Worm (Caenorhabditis elegans) whole organism, late embryonic: ENCODE results near the gene mask-1.

Experiments
- C38D4.7 ChIP-seq: fragments of 200-800 bp; sonication (Bioruptor generic); optimal IDR thresholded peaks from 2 replicates; lab custom pipeline; 2018; ENCODE audit warnings: mild to moderate bottlenecking, missing genetic modification characterization, moderate library complexity, missing compliant biosample characterization
- T23F11.4 ChIP-seq: fragments of 200-800 bp; sonication (Bioruptor generic); optimal IDR thresholded peaks from 2 replicates; lab custom pipeline; 2018; ENCODE audit warnings: mild to moderate bottlenecking, missing genetic modification characterization, missing compliant biosample characterization
- Y22D7AL.16 ChIP-seq: sonication (generic microtip); optimal IDR thresholded peaks from 2 replicates; lab custom pipeline; 2016; ENCODE audit warnings: missing genetic modification characterization, missing compliant biosample characterization
- ahr-1 ChIP-seq: sonication (generic microtip); optimal IDR thresholded peaks from 2 replicates; lab custom pipeline; 2016; ENCODE audit warnings: missing genetic modification characterization, missing compliant biosample characterization
- ceh-14 ChIP-seq: sonication (generic microtip); optimal IDR thresholded peaks from 2 replicates; lab custom pipeline; 2016; ENCODE audit warnings: missing genotype, missing genetic modification characterization, missing compliant biosample characterization
- ceh-18 ChIP-seq: sonication (generic microtip); optimal IDR thresholded peaks from 2 replicates; lab custom pipeline; 2016; ENCODE audit warnings: missing genetic modification characterization, missing compliant biosample characterization
- ceh-19 ChIP-seq: fragments of 200-800 bp; sonication (Bioruptor generic); optimal IDR thresholded peaks from 2 replicates; lab custom pipeline; 2018; ENCODE audit warnings: mild to moderate bottlenecking, missing genetic modification characterization, missing compliant biosample characterization
- ceh-2 ChIP-seq: sonication (generic microtip); optimal IDR thresholded peaks from 2 replicates; lab custom pipeline; 2016; ENCODE audit warnings: missing genotype, missing genetic modification characterization, missing compliant biosample characterization
- ceh-22 ChIP-seq: sonication (generic microtip); optimal IDR thresholded peaks from 2 replicates; lab custom pipeline; 2017; ENCODE audit warnings: missing biosample characterization, missing genetic modification characterization
- ceh-30 ChIP-seq: fragments of 150-350 bp; optimal IDR thresholded peaks from 2 replicates; lab custom pipeline; 2014; ENCODE audit warnings: missing biosample characterization, missing genetic modification characterization
- ceh-31 ChIP-seq: sonication (generic microtip); optimal IDR thresholded peaks from 2 replicates; lab custom pipeline; 2016; ENCODE audit warnings: missing genetic modification characterization, missing compliant biosample characterization
- ceh-34 ChIP-seq: sonication (generic microtip); optimal IDR thresholded peaks from 2 replicates; lab custom pipeline; 2016; ENCODE audit warnings: mild to moderate bottlenecking, missing genetic modification characterization, missing compliant biosample characterization
- ceh-9 ChIP-seq: sonication (generic microtip); optimal IDR thresholded peaks from 2 replicates; lab custom pipeline; 2016; ENCODE audit warnings: mild to moderate bottlenecking, missing genetic modification characterization, inconsistent platforms, missing compliant biosample characterization
- dmd-4 ChIP-seq: sonication (generic microtip); optimal IDR thresholded peaks from 2 replicates; lab custom pipeline; 2016; ENCODE audit warnings: borderline replicate concordance, missing genetic modification characterization, missing compliant biosample characterization
- dve-1 ChIP-seq: sonication (generic microtip); optimal IDR thresholded peaks from 2 replicates; lab custom pipeline; 2017; ENCODE audit warnings: antibody characterized with exemption, mild to moderate bottlenecking, missing genetic modification characterization, missing compliant biosample characterization
- elt-2 ChIP-seq: sonication (generic microtip); optimal IDR thresholded peaks from 2 replicates; lab custom pipeline; 2016; ENCODE audit warnings: missing genetic modification reagents, missing genetic modification characterization, missing compliant biosample characterization
- elt-4 ChIP-seq: sonication (generic microtip); optimal IDR thresholded peaks from 2 replicates; lab custom pipeline; 2016; ENCODE audit warnings: missing genetic modification characterization, missing compliant biosample characterization
- ets-4 ChIP-seq: sonication (generic microtip); optimal IDR thresholded peaks from 2 replicates; lab custom pipeline; 2016; ENCODE audit warnings: missing genetic modification characterization, missing compliant biosample characterization
- fax-1 ChIP-seq: sonication (generic microtip); optimal IDR thresholded peaks from 2 replicates; lab custom pipeline; 2016; ENCODE audit warnings: missing genotype, missing genetic modification characterization, missing compliant biosample characterization
- fkh-10 ChIP-seq: fragments of 150-350 bp; optimal IDR thresholded peaks from 2 replicates; lab custom pipeline; 2014; ENCODE audit warnings: missing biosample characterization, missing genetic modification reagents, missing genetic modification characterization
- fkh-6 ChIP-seq: sonication (generic microtip); optimal IDR thresholded peaks from 2 replicates; lab custom pipeline; 2016; ENCODE audit warnings: missing genetic modification characterization, missing compliant biosample characterization
- gmeb-2 ChIP-seq: sonication (generic microtip); optimal IDR thresholded peaks from 2 replicates; lab custom pipeline; 2016; ENCODE audit warnings: missing genetic modification characterization, inconsistent platforms, missing compliant biosample characterization
- hlh-6 ChIP-seq: sonication (generic microtip); optimal IDR thresholded peaks from 2 replicates; lab custom pipeline; 2016; ENCODE audit warnings: missing genotype, missing genetic modification characterization, missing compliant biosample characterization
- madf-2 ChIP-seq: sonication (generic microtip); optimal IDR thresholded peaks from 2 replicates; lab custom pipeline; 2017; ENCODE audit warnings: missing genetic modification characterization, missing compliant biosample characterization
- nfya-1 ChIP-seq: sonication (generic microtip); optimal IDR thresholded peaks from 2 replicates; lab custom pipeline; 2017; ENCODE audit warnings: missing genetic modification characterization, mild to moderate bottlenecking, missing compliant biosample characterization, antibody characterized with exemption, moderate library complexity
- nhr-11 ChIP-seq: fragments of 150-350 bp; optimal IDR thresholded peaks from 2 replicates; lab custom pipeline; 2014; ENCODE audit warnings: missing biosample characterization, missing genetic modification characterization
- pat-9 ChIP-seq: fragments of 200-800 bp; sonication (Bioruptor generic); optimal IDR thresholded peaks from 2 replicates; lab custom pipeline; 2018; ENCODE audit warnings: mild to moderate bottlenecking, missing genetic modification characterization, moderate library complexity, missing compliant biosample characterization
- pha-2 ChIP-seq: sonication (generic microtip); optimal IDR thresholded peaks from 2 replicates; lab custom pipeline; 2017; ENCODE audit warnings: mild to moderate bottlenecking, missing genetic modification characterization, missing compliant biosample characterization
- pha-4 ChIP-seq: fragments of 150-350 bp; optimal IDR thresholded peaks from 2 replicates; lab custom pipeline; 2018; ENCODE audit warnings: missing biosample characterization, missing genetic modification reagents, missing genetic modification characterization
- pqm-1 ChIP-seq: sonication (generic microtip); optimal IDR thresholded peaks from 2 replicates; lab custom pipeline; 2016; ENCODE audit warnings: missing genetic modification characterization, missing compliant biosample characterization
- pros-1 ChIP-seq: fragments of 150-350 bp; optimal IDR thresholded peaks from 2 replicates; lab custom pipeline; 2014; ENCODE audit warnings: missing biosample characterization, missing genetic modification reagents, missing genetic modification characterization
- ref-2 ChIP-seq: sonication (generic microtip); optimal IDR thresholded peaks from 2 replicates; lab custom pipeline; 2016; ENCODE audit warnings: missing genetic modification characterization, missing compliant biosample characterization
- sdc-2 ChIP-seq: sonication (generic microtip); optimal IDR thresholded peaks from 2 replicates; lab custom pipeline; 2016; ENCODE audit warnings: missing genotype, missing genetic modification characterization, missing compliant biosample characterization
- sox-4 ChIP-seq: sonication (generic microtip); optimal IDR thresholded peaks from 2 replicates; lab custom pipeline; 2017; ENCODE audit warnings: mild to moderate bottlenecking, missing genetic modification characterization, inconsistent platforms, missing compliant biosample characterization
- syd-9 ChIP-seq: sonication (generic microtip); optimal IDR thresholded peaks from 2 replicates; lab custom pipeline; 2016; ENCODE audit warnings: mild to moderate bottlenecking, missing genetic modification characterization, moderate library complexity, missing compliant biosample characterization
- tbx-2 ChIP-seq: sonication (generic microtip); optimal IDR thresholded peaks from 2 replicates; lab custom pipeline; 2016; ENCODE audit warnings: missing genetic modification characterization, missing compliant biosample characterization
- tbx-7 ChIP-seq: sonication (generic microtip); optimal IDR thresholded peaks from 2 replicates; lab custom pipeline; 2016; ENCODE audit warnings: missing genotype, missing genetic modification characterization, missing compliant biosample characterization
- unc-3 ChIP-seq, 2 experiments: fragments of 200-800 bp in 1 of 2; sonication (Bioruptor generic) in 1 of 2; sonication (generic microtip) in 1 of 2; conservative IDR thresholded peaks in 1 of 2; optimal IDR thresholded peaks in 1 of 2; 2 replicates each; pipeline versions ENCODE4 v1.3.6 to Lab custom; 2016 to 2022; ENCODE audit warnings: missing compliant biosample characterization in 2 of 2, missing genetic modification characterization in 2 of 2, missing genetic modification reagents in 1 of 2
- unc-42 ChIP-seq: sonication (generic microtip); optimal IDR thresholded peaks from 2 replicates; lab custom pipeline; 2016; ENCODE audit warnings: missing genotype, missing genetic modification characterization, missing compliant biosample characterization
- unc-55 ChIP-seq: sonication (generic microtip); optimal IDR thresholded peaks from 2 replicates; lab custom pipeline; 2017; ENCODE audit warnings: missing biosample characterization, missing genetic modification reagents, missing genetic modification characterization

mask-1 gene

ce11 chrIV:10339701-10340100, 35.0 kb upstream of the mask-1 start:
- TF ChIP-seq unc-42 (tag; lab: Kevin White, UChicago) (no peak), dmd-4 (tag; lab: Kevin White, UChicago) (no peak), pqm-1 (tag; lab: Kevin White, UChicago) (no peak), ceh-22 (tag; lab: Kevin White, UChicago) (no peak), fkh-6 (tag; lab: Kevin White, UChicago) (no peak), pha-2 (tag; lab: Kevin White, UChicago) (no peak), hlh-6 (no peak), ets-4 (tag; lab: Kevin White, UChicago) (no peak)

- no peak for TF ChIP-seq fkh-10 (GFP tag; lab: Kevin White, UChicago)
- no peak for TF ChIP-seq T23F11.4
- no peak for TF ChIP-seq ets-4 (tag; lab: Kevin White, UChicago)
- TF ChIP-seq fax-1: peak; percentile 64
- TF ChIP-seq ceh-31: peak; percentile 55
- no peak for TF ChIP-seq pha-2 (tag; lab: Kevin White, UChicago)
- TF ChIP-seq nfya-1: peak; percentile 63
- TF ChIP-seq tbx-2: no peak
- peak; percentile 52 for TF ChIP-seq pqm-1 (tag; lab: Kevin White, UChicago)
- peak; percentile 35 for TF ChIP-seq ceh-34
- TF ChIP-seq nhr-11 (tag; lab: Kevin White, UChicago): no peak
- TF ChIP-seq tbx-7: no peak
- TF ChIP-seq ceh-9 (tag; lab: Kevin White, UChicago): no peak
- TF ChIP-seq syd-9: no peak
- TF ChIP-seq pha-4 (tag; lab: Kevin White, UChicago): no peak
- TF ChIP-seq unc-3 (GFP tag; conservative IDR thresholded peaks at IDR 0.05; lab: Robert Waterston, UW): no peak
- TF ChIP-seq unc-3 (tag; optimal IDR thresholded peaks at IDR 0.05; lab: Kevin White, UChicago): no peak
- peak; percentile 26 for TF ChIP-seq sdc-2 (tag; lab: Kevin White, UChicago)
- peak; percentile 35 for TF ChIP-seq sox-4 (tag; lab: Kevin White, UChicago)
- TF ChIP-seq unc-55: no peak
- TF ChIP-seq ref-2 (tag; lab: Kevin White, UChicago): peak; percentile 29
- TF ChIP-seq gmeb-2 (tag; lab: Kevin White, UChicago): no peak
- TF ChIP-seq unc-42 (tag; lab: Kevin White, UChicago): peak; percentile 37
- no peak for TF ChIP-seq ceh-19 (GFP tag; lab: Kevin White, UChicago)
- TF ChIP-seq ceh-18 (tag; lab: Kevin White, UChicago): peak; percentile 68
Observed at ce11 chrIV:10341618-10342360, 32.9 kb upstream of the mask-1 start.

- TF ChIP-seq elt-4 (tag; lab: Kevin White, UChicago) (no peak), ceh-2 (tag; lab: Kevin White, UChicago) (no peak), dve-1 (peak; percentile 61), madf-2 (tag; lab: Kevin White, UChicago) (no peak), pat-9 (tag; lab: Kevin White, UChicago) (no peak), ceh-30 (tag; lab: Kevin White, UChicago) (no peak), ceh-14 (tag; lab: Kevin White, UChicago) (no peak), fkh-10 (GFP tag; lab: Kevin White, UChicago) (no peak), Y22D7AL.16 (no peak), unc-55 (peak; percentile 57), ceh-22 (tag; lab: Kevin White, UChicago) (peak; percentile 6), C38D4.7 (GFP tag; lab: Kevin White, UChicago) (no peak), nfya-1 (no peak), T23F11.4 (no peak), elt-2 (peak; percentile 59), ceh-18 (tag; lab: Kevin White, UChicago) (peak; percentile 13), pros-1 (tag; lab: Kevin White, UChicago) (peak; percentile 49), ahr-1 (no peak), ceh-31 (no peak)
Observed at ce11 chrIV:10342361-10342706, 32.4 kb upstream of the mask-1 start.
